Fruit fly (Drosophila melanogaster) whole organism, embryonic: ENCODE measurements around the gene senju.

Source experiments
- Asciz ChIP-seq: fragments of 200-800 bp; sonication (Bioruptor generic); optimal IDR thresholded peaks from 2 replicates; lab custom pipeline; 2017; ENCODE audit warnings: missing biosample characterization, mild to moderate bottlenecking, missing genetic modification characterization, missing genetic modification reagents
- Bgb ChIP-seq: fragments of 200-800 bp; sonication (Bioruptor generic); IDR thresholded peaks from 2 replicates; pipeline ENCODE4 v1.3.6; 2022; ENCODE audit warnings: missing biosample characterization, missing genetic modification characterization; ENCODE audit not compliant: partially characterized antibody
- CG10274 ChIP-seq: fragments of 200-800 bp; sonication (Bioruptor generic); optimal IDR thresholded peaks from 3 replicates; lab custom pipeline; 2017; ENCODE audit warnings: missing biosample characterization, mild to moderate bottlenecking, missing genetic modification characterization
- CG10979 ChIP-seq: fragments of 200-800 bp; sonication (Bioruptor generic); optimal IDR thresholded peaks from 2 replicates; lab custom pipeline; 2018; ENCODE audit warnings: missing biosample characterization, mild to moderate bottlenecking, missing genetic modification characterization, moderate library complexity
- CG11093 ChIP-seq: fragments of 200-800 bp; sonication (Bioruptor generic); IDR thresholded peaks from 3 replicates; pipeline ENCODE4 v1.3.6; 2022; ENCODE audit warnings: missing biosample characterization, missing genetic modification characterization
- CG1233 ChIP-seq: fragments of 200-800 bp; sonication (Bioruptor generic); optimal IDR thresholded peaks from 4 replicates; lab custom pipeline; 2018; ENCODE audit warnings: missing biosample characterization, mild to moderate bottlenecking, missing genetic modification characterization
- CG13296 ChIP-seq: fragments of 200-800 bp; sonication (Bioruptor generic); optimal IDR thresholded peaks from 3 replicates; lab custom pipeline; 2018; ENCODE audit warnings: missing biosample characterization, mild to moderate bottlenecking, missing genetic modification characterization
- CG1647 ChIP-seq: fragments of 200-800 bp; sonication (Bioruptor generic); optimal IDR thresholded peaks from 3 replicates; lab custom pipeline; 2016; ENCODE audit warnings: missing biosample characterization, missing genetic modification characterization
- CG16863 ChIP-seq: fragments of 200-800 bp; sonication (Bioruptor generic); optimal IDR thresholded peaks from 3 replicates; lab custom pipeline; 2016; ENCODE audit warnings: missing biosample characterization, missing genetic modification characterization
- CG17829 ChIP-seq: fragments of 200-800 bp; optimal IDR thresholded peaks from 2 replicates; lab custom pipeline; 2019; ENCODE audit warnings: missing biosample characterization, mild to moderate bottlenecking, missing genetic modification characterization, moderate library complexity
- CG17912 ChIP-seq: fragments of 200-800 bp; sonication (Bioruptor generic); optimal IDR thresholded peaks from 2 replicates; lab custom pipeline; 2018; ENCODE audit warnings: missing biosample characterization, mild to moderate bottlenecking, missing genetic modification characterization
- CG30403 ChIP-seq: fragments of 200-800 bp; sonication (Bioruptor generic); optimal IDR thresholded peaks from 3 replicates; lab custom pipeline; 2016; ENCODE audit warnings: missing biosample characterization, missing genetic modification characterization
- CG33557 ChIP-seq: fragments of 200-800 bp; sonication (Bioruptor generic); optimal IDR thresholded peaks from 2 replicates; lab custom pipeline; 2019; ENCODE audit warnings: missing biosample characterization, mild to moderate bottlenecking, missing genetic modification characterization, moderate library complexity
- CG34376 ChIP-seq: fragments of 200-800 bp; sonication (Bioruptor generic); optimal IDR thresholded peaks from 2 replicates; lab custom pipeline; 2018; ENCODE audit warnings: missing biosample characterization, mild to moderate bottlenecking, missing genetic modification characterization
- CG4707 ChIP-seq: fragments of 200-800 bp; sonication (Bioruptor generic); optimal IDR thresholded peaks from 2 replicates; lab custom pipeline; 2018; ENCODE audit warnings: missing biosample characterization, mild to moderate bottlenecking, missing genetic modification characterization, moderate library complexity
- CG4730 ChIP-seq: fragments of 200-800 bp; sonication (Bioruptor generic); IDR thresholded peaks from 2 replicates; pipeline ENCODE4 v1.3.6; 2022; ENCODE audit warnings: missing biosample characterization, missing genetic modification characterization
- CG8290 ChIP-seq, 3 experiments: fragments of 200-800 bp; sonication (Bioruptor generic); optimal IDR thresholded peaks; 2 replicates each; lab custom pipeline; 2016 to 2019; ENCODE audit warnings: missing biosample characterization in 3 of 3, missing genetic modification characterization in 3 of 3, mild to moderate bottlenecking in 2 of 3, moderate library complexity in 1 of 3
- CG8924 ChIP-seq: fragments of 200-800 bp; optimal IDR thresholded peaks from 3 replicates; lab custom pipeline; 2019; ENCODE audit warnings: missing biosample characterization, mild to moderate bottlenecking, missing genetic modification characterization, moderate library complexity
- CG9727 ChIP-seq: fragments of 200-800 bp; sonication (Bioruptor generic); optimal IDR thresholded peaks from 3 replicates; lab custom pipeline; 2017; ENCODE audit warnings: missing biosample characterization, mild to moderate bottlenecking, missing genetic modification characterization
- CTCF ChIP-seq: fragments of 200-800 bp; sonication (Bioruptor generic); optimal IDR thresholded peaks from 2 replicates; lab custom pipeline; 2017; ENCODE audit warnings: missing biosample characterization, mild to moderate bottlenecking, missing genetic modification characterization, moderate library complexity
- CkIIα-i1 ChIP-seq: fragments of 200-800 bp; sonication (Bioruptor generic); IDR thresholded peaks from 2 replicates; pipeline ENCODE4 v1.3.6; 2022; ENCODE audit warnings: missing biosample characterization, missing genetic modification characterization
- Deaf1 ChIP-seq: fragments of 200-800 bp; optimal IDR thresholded peaks from 3 replicates; lab custom pipeline; 2019; ENCODE audit warnings: missing biosample characterization, mild to moderate bottlenecking, missing genetic modification characterization, moderate library complexity
- Dip3 ChIP-seq: fragments of 200-800 bp; sonication (Bioruptor generic); optimal IDR thresholded peaks from 3 replicates; lab custom pipeline; 2016; ENCODE audit warnings: missing biosample characterization, missing genetic modification characterization
- Doc3 ChIP-seq: fragments of 200-800 bp; sonication (Bioruptor generic); IDR thresholded peaks from 3 replicates; pipeline ENCODE4 v1.3.6; 2022; ENCODE audit warnings: missing biosample characterization, missing genetic modification characterization; ENCODE audit not compliant: partially characterized antibody
- Dp ChIP-seq: fragments of 200-800 bp; sonication (Bioruptor generic); optimal IDR thresholded peaks from 2 replicates; lab custom pipeline; 2018; ENCODE audit warnings: missing biosample characterization, mild to moderate bottlenecking, missing genetic modification characterization, moderate library complexity
- ERR ChIP-seq: fragments of 200-800 bp; sonication (Bioruptor generic); optimal IDR thresholded peaks from 2 replicates; lab custom pipeline; 2016; ENCODE audit warnings: missing biosample characterization, missing genetic modification characterization
- Eip74EF ChIP-seq, 2 experiments: fragments of 200-800 bp in 1 of 2; fragments of >200 bp in 1 of 2; sonication (Bioruptor generic) in 1 of 2; optimal IDR thresholded peaks; 2 replicates each; lab custom pipeline; 2017 to 2019; ENCODE audit warnings: missing biosample characterization in 2 of 2, missing genetic modification characterization in 2 of 2, mild to moderate bottlenecking in 1 of 2, moderate library complexity in 1 of 2
- Gug ChIP-seq: fragments of 200-800 bp; sonication (Bioruptor generic); IDR thresholded peaks from 4 replicates; pipeline ENCODE4 v1.3.6; 2022; ENCODE audit warnings: missing biosample characterization, missing genetic modification characterization
- Lhr ChIP-seq: fragments of 200-800 bp; sonication (Bioruptor generic); optimal IDR thresholded peaks from 3 replicates; lab custom pipeline; 2017; ENCODE audit warnings: mild to moderate bottlenecking, missing biosample characterization, missing genetic modification reagents, missing genetic modification characterization
- Nf-YB ChIP-seq: fragments of 200-800 bp; sonication (Bioruptor generic); optimal IDR thresholded peaks from 3 replicates; lab custom pipeline; 2019; ENCODE audit warnings: missing biosample characterization, mild to moderate bottlenecking, missing genetic modification characterization, moderate library complexity
- Opbp ChIP-seq: fragments of 200-800 bp; sonication (Bioruptor generic); IDR thresholded peaks from 3 replicates; pipeline ENCODE4 v1.3.6; 2022; ENCODE audit warnings: missing biosample characterization, missing genetic modification characterization; ENCODE audit not compliant: partially characterized antibody
- Tbp ChIP-seq: fragments of >200 bp; optimal IDR thresholded peaks from 2 replicates; lab custom pipeline; 2018; ENCODE audit warnings: missing biosample characterization, missing genetic modification characterization
- YL-1 ChIP-seq: fragments of 200-800 bp; sonication (Bioruptor generic); optimal IDR thresholded peaks from 3 replicates; lab custom pipeline; 2017; ENCODE audit warnings: missing biosample characterization, mild to moderate bottlenecking, missing genetic modification characterization
- chif ChIP-seq, 2 experiments: fragments of 200-800 bp; sonication (Bioruptor generic); optimal IDR thresholded peaks; 3 replicates each; lab custom pipeline; 2016; ENCODE audit warnings: missing biosample characterization in 2 of 2, missing genetic modification characterization in 2 of 2
- chn ChIP-seq: fragments of 200-800 bp; sonication (Bioruptor generic); optimal IDR thresholded peaks from 2 replicates; lab custom pipeline; 2016; ENCODE audit warnings: missing biosample characterization, missing genetic modification characterization
- crc ChIP-seq: fragments of 200-800 bp; sonication (Bioruptor generic); optimal IDR thresholded peaks from 2 replicates; lab custom pipeline; 2016; ENCODE audit warnings: missing biosample characterization, missing genetic modification characterization
- crp ChIP-seq, 2 experiments: fragments of 200-800 bp; sonication (Bioruptor generic); optimal IDR thresholded peaks; 2 replicates in 1 of 2; 3 replicates in 1 of 2; lab custom pipeline; 2017; ENCODE audit warnings: missing biosample characterization in 2 of 2, missing genetic modification characterization in 2 of 2, mild to moderate bottlenecking in 1 of 2, moderate library complexity in 1 of 2
- fd102C ChIP-seq: fragments of 200-800 bp; sonication (Bioruptor generic); optimal IDR thresholded peaks from 2 replicates; lab custom pipeline; 2018; ENCODE audit warnings: missing biosample characterization, mild to moderate bottlenecking, missing genetic modification characterization, moderate library complexity
- her ChIP-seq: fragments of 200-800 bp; sonication (Bioruptor generic); optimal IDR thresholded peaks from 2 replicates; lab custom pipeline; 2016; ENCODE audit warnings: missing biosample characterization, missing genetic modification characterization
- hth ChIP-seq: fragments of >200 bp; optimal IDR thresholded peaks from 2 replicates; lab custom pipeline; 2017; ENCODE audit warnings: inconsistent platforms
- lab ChIP-seq: fragments of 200-800 bp; sonication (Bioruptor generic); optimal IDR thresholded peaks from 3 replicates; lab custom pipeline; 2017; ENCODE audit warnings: missing biosample characterization, missing genetic modification characterization, mild to moderate bottlenecking, moderate library complexity, missing genetic modification reagents
- luna ChIP-seq: fragments of 200-800 bp; sonication (Bioruptor generic); optimal IDR thresholded peaks from 2 replicates; lab custom pipeline; 2016; ENCODE audit warnings: missing biosample characterization, missing genetic modification characterization
- onecut ChIP-seq: fragments of 200-800 bp; sonication (Bioruptor generic); IDR thresholded peaks from 2 replicates; pipeline ENCODE4 v1.3.6; 2022; ENCODE audit warnings: missing biosample characterization, missing genetic modification characterization
- p53 ChIP-seq: fragments of 200-800 bp; sonication (Bioruptor generic); optimal IDR thresholded peaks from 2 replicates; lab custom pipeline; 2016; ENCODE audit warnings: missing biosample characterization, missing genetic modification characterization
- phol ChIP-seq: fragments of 200-800 bp; sonication (Bioruptor generic); optimal IDR thresholded peaks from 3 replicates; lab custom pipeline; 2018; ENCODE audit warnings: missing biosample characterization, mild to moderate bottlenecking, missing genetic modification characterization, moderate library complexity
- sd ChIP-seq: fragments of 200-800 bp; sonication (Bioruptor generic); optimal IDR thresholded peaks from 3 replicates; lab custom pipeline; 2018; ENCODE audit warnings: missing biosample characterization, mild to moderate bottlenecking, missing genetic modification characterization, moderate library complexity
- stc ChIP-seq: fragments of 200-800 bp; sonication (Bioruptor generic); IDR thresholded peaks from 2 replicates; pipeline ENCODE4 v1.3.6; 2022; ENCODE audit warnings: missing biosample characterization, missing genetic modification characterization
- tin ChIP-seq: fragments of 200-800 bp; sonication (Bioruptor generic); optimal IDR thresholded peaks from 3 replicates; lab custom pipeline; 2016; ENCODE audit warnings: missing biosample characterization, missing genetic modification characterization
- zen2 ChIP-seq: fragments of 200-800 bp; sonication (Bioruptor generic); IDR thresholded peaks from 3 replicates; pipeline ENCODE4 v1.3.6; 2022; ENCODE audit warnings: missing biosample characterization, missing genetic modification characterization; ENCODE audit not compliant: partially characterized antibody

Gene senju

DNA sequence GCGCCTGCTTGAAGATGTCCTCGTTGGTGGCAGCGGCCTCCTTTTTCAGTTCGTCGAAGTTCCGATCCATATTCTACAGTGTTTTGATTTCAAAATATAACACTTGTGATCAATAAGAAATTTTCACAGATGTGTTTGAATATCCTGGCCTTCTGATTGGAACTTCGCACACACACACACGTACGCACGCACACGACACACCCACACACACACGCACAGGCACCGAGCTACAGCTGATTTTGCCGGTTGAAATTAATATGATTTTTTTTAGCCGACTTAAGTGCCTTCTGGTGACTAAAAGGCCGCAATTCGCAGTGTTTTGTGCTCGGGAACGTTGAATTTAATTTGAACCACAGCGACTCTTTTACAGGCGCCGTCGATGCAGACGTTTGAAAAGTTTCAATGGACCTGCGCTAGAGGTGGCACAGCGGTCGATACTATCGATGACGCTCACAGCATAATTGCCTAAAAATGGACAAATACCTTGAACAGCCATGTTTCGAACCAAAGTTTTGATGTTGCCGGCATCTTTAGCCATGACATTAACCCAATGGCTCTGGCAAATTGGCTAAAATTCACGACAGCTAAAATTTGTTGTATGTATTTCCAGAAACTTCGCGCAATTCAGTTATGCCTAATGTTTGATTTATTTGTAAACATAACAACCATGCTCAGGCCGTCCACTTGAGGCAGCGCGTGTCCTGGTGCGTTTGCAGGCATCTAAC lies 43.2 kb upstream of the senju start, which contains the start of gene Rtnl1 (continued):
- TF ChIP-seq CG17912 (GFP tag; lab: Kevin White, UChicago) = no peak
- TF ChIP-seq chif (GFP tag; optimal IDR thresholded peaks at IDR 0.05; lab: Kevin White, UChicago) = peak in 1 of 2 experiments; percentile 35
- no peak for TF ChIP-seq lab (GFP tag; lab: Kevin White, UChicago)
- TF ChIP-seq crc (GFP tag; lab: Kevin White, UChicago) = no peak
- TF ChIP-seq CG10979 = peak; percentile 17
- peak; percentile 35 for TF ChIP-seq CG30403 (GFP tag; lab: Kevin White, UChicago)
- TF ChIP-seq CkIIα-i1 (GFP tag; lab: Robert Waterston, UW) = no peak
- TF ChIP-seq Asciz (GFP tag; lab: Kevin White, UChicago) = peak; percentile 88
- peak; percentile 95 for TF ChIP-seq Opbp (GFP tag; lab: Robert Waterston, UW)
- TF ChIP-seq YL-1 (GFP tag; lab: Kevin White, UChicago) = peak; percentile 72
- TF ChIP-seq fd102C = no peak
- TF ChIP-seq phol (tag; lab: Kevin White, UChicago) = peak; percentile 81
- no peak for TF ChIP-seq CG4730 (GFP tag; lab: Robert Waterston, UW)
- TF ChIP-seq sd (tag; lab: Kevin White, UChicago) = peak; percentile 88
- TF ChIP-seq CG10274 (GFP tag; lab: Kevin White, UChicago) = no peak
- TF ChIP-seq CG8290 (GFP tag; optimal IDR thresholded peaks at IDR 0.05; lab: Kevin White, UChicago) = peak; percentile 51
- peak in 1 of 2 experiments; percentile 88 for TF ChIP-seq CG8290 (tag; optimal IDR thresholded peaks at IDR 0.05; lab: Kevin White, UChicago)
- no peak for TF ChIP-seq stc
- TF ChIP-seq CG8924 (tag; lab: Kevin White, UChicago) = peak; percentile 20
- TF ChIP-seq CG1233 (GFP tag; lab: Kevin White, UChicago) = no peak
- no peak for TF ChIP-seq CG11093 (GFP tag; lab: Robert Waterston, UW)
- TF ChIP-seq CG13296 (GFP tag; lab: Kevin White, UChicago) = no peak
- TF ChIP-seq crp (GFP tag; optimal IDR thresholded peaks at IDR 0.05; lab: Kevin White, UChicago) = peak in 1 of 2 experiments; percentile 77
- peak in 1 of 2 experiments; percentile 1 for TF ChIP-seq Eip74EF (GFP tag; optimal IDR thresholded peaks at IDR 0.05; lab: Kevin White, UChicago)
- no peak for TF ChIP-seq Gug (GFP tag; lab: Robert Waterston, UW)
- TF ChIP-seq Doc3 (GFP tag; lab: Robert Waterston, UW) = peak; percentile 80
- no peak for TF ChIP-seq CG34376 (GFP tag; lab: Kevin White, UChicago)
- no peak for TF ChIP-seq hth (lab: Kevin White, UChicago)
- no peak for TF ChIP-seq CG4707
- TF ChIP-seq CG1647 (GFP tag; lab: Kevin White, UChicago) = peak; percentile 43
- TF ChIP-seq p53 (GFP tag; lab: Kevin White, UChicago) = peak; percentile 71
- peak; percentile 45 for TF ChIP-seq luna (GFP tag; lab: Kevin White, UChicago)
- peak; percentile 25 for TF ChIP-seq CG9727 (GFP tag; lab: Kevin White, UChicago)
- no peak for TF ChIP-seq CG33557 (GFP tag; lab: Kevin White, UChicago)
- TF ChIP-seq zen2 (GFP tag; lab: Robert Waterston, UW) = peak; percentile 79
- TF ChIP-seq Dp (GFP tag; lab: Kevin White, UChicago) = peak; percentile 88
- TF ChIP-seq Deaf1 = peak; percentile 29
- no peak for TF ChIP-seq tin (GFP tag; lab: Kevin White, UChicago)
- no peak for TF ChIP-seq chn (GFP tag; lab: Kevin White, UChicago)
- peak; percentile 94 for TF ChIP-seq Lhr
- peak; percentile 23 for TF ChIP-seq CG16863 (GFP tag; lab: Kevin White, UChicago)
- peak; percentile 44 for TF ChIP-seq ERR (GFP tag; lab: Kevin White, UChicago)
- TF ChIP-seq Bgb = peak; percentile 95
- 0 out of 2 replicates have a peak, but pooled peaks have one; percentile 4 for TF ChIP-seq onecut (GFP tag; lab: Robert Waterston, UW)
- TF ChIP-seq CG17829 (tag; lab: Kevin White, UChicago) = peak; percentile 68
- peak; percentile 32 for TF ChIP-seq her (GFP tag; lab: Kevin White, UChicago)
- TF ChIP-seq Dip3 (GFP tag; lab: Kevin White, UChicago) = peak; percentile 11
- peak; percentile 21 for TF ChIP-seq Nf-YB (GFP tag; lab: Kevin White, UChicago)
- peak; percentile 78 for TF ChIP-seq CTCF (GFP tag; lab: Kevin White, UChicago)
- peak; percentile 44 for TF ChIP-seq Tbp (GFP tag; lab: Kevin White, UChicago)
